Worm (Caenorhabditis elegans): ENCODE data around the gene F13H10.9.

F13H10.9 gene

ce11 chrIV:11032288-11032687, 30.6 kb downstream of the F13H10.9 start, which contains the start of gene hrg-6:
Gene hrg-6 (plus strand): TSS chrIV:11032588.
- TF ChIP-seq ahr-1 (tag; optimal IDR thresholded peaks at IDR 0.05) (no peak), ceh-24 (tag; optimal IDR thresholded peaks at IDR 0.05) (no peak), eyg-1 (tag; optimal IDR thresholded peaks at IDR 0.05) (no peak), K02D7.2 (tag; optimal IDR thresholded peaks at IDR 0.05) (no peak), npax-4 (tag; optimal IDR thresholded peaks at IDR 0.05) (no peak), zip-5 (tag; optimal IDR thresholded peaks at IDR 0.05) (no peak), lin-11 (tag; optimal IDR thresholded peaks at IDR 0.05) (no peak), odd-2 (tag; optimal IDR thresholded peaks at IDR 0.05) (no peak), elt-4 (tag; optimal IDR thresholded peaks at IDR 0.05) (no peak), lim-6 (tag; optimal IDR thresholded peaks at IDR 0.05) (no peak), ama-1 (optimal IDR thresholded peaks at IDR 0.05) (no peak)

- peak; percentile 19 for TF ChIP-seq elt-2 (tag; optimal IDR thresholded peaks at IDR 0.05)
- peak; percentile 35 for TF ChIP-seq nfya-1 (tag; optimal IDR thresholded peaks at IDR 0.05)
- no peak for TF ChIP-seq T23F11.4 (GFP tag; optimal IDR thresholded peaks at IDR 0.05)
- TF ChIP-seq pax-1 (tag; optimal IDR thresholded peaks at IDR 0.05): peak; percentile 60
- TF ChIP-seq pat-9 (tag; optimal IDR thresholded peaks at IDR 0.05): no peak
Observed at ce11 chrIV:11036222-11036621, 34.5 kb downstream of the F13H10.9 start, which contains the start of gene fkb-1. Gene fkb-1 (plus strand): TSS chrIV:11036582.

- TF ChIP-seq ceh-34 (tag; optimal IDR thresholded peaks at IDR 0.05): no peak
- TF ChIP-seq elt-2 (tag; optimal IDR thresholded peaks at IDR 0.05): peak; percentile 44
- peak; percentile 32 for TF ChIP-seq unc-42 (tag; optimal IDR thresholded peaks at IDR 0.05)
Observed at ce11 chrIV:11037118-11037719, 35.5 kb downstream of the F13H10.9 start.

- TF ChIP-seq unc-86 (tag; optimal IDR thresholded peaks at IDR 0.05) (no peak), lim-6 (tag; optimal IDR thresholded peaks at IDR 0.05) (no peak), T23F11.4 (GFP tag; optimal IDR thresholded peaks at IDR 0.05) (no peak), fkh-6 (tag; optimal IDR thresholded peaks at IDR 0.05) (no peak), unc-3 (GFP tag; conservative IDR thresholded peaks at IDR 0.05) (no peak), unc-3 (tag; optimal IDR thresholded peaks at IDR 0.05) (no peak), unc-42 (tag; optimal IDR thresholded peaks at IDR 0.05) (no peak), gmeb-2 (tag; optimal IDR thresholded peaks at IDR 0.05) (no peak)
Observed at ce11 chrIV:11038218-11038617, 36.5 kb downstream of the F13H10.9 start.

ce11 chrIV:11038618-11038664, 36.7 kb downstream of the F13H10.9 start, which contains the start of gene kdin-1:
Gene kdin-1 (plus strand): TSS chrIV:11038655.
- no peak for TF ChIP-seq dmd-4 (tag; optimal IDR thresholded peaks at IDR 0.05; ENCODE audit: borderline replicate concordance)
- no peak for TF ChIP-seq ama-1 (optimal IDR thresholded peaks at IDR 0.05)
- TF ChIP-seq F13H6.1 (tag; optimal IDR thresholded peaks at IDR 0.05): no peak
- no peak for TF ChIP-seq hlh-6 (tag; optimal IDR thresholded peaks at IDR 0.05)
- TF ChIP-seq nhr-11 (tag; optimal IDR thresholded peaks at IDR 0.05): no peak
- no peak for TF ChIP-seq mec-3 (tag; optimal IDR thresholded peaks at IDR 0.05; ENCODE audit: borderline replicate concordance)
- TF ChIP-seq zip-5 (tag; optimal IDR thresholded peaks at IDR 0.05): no peak
- no peak for TF ChIP-seq che-1 (tag; optimal IDR thresholded peaks at IDR 0.05)
- no peak for TF ChIP-seq ceh-9 (tag; optimal IDR thresholded peaks at IDR 0.05)
- no peak for TF ChIP-seq ref-2 (tag; optimal IDR thresholded peaks at IDR 0.05)
- no peak for TF ChIP-seq pha-2 (tag; optimal IDR thresholded peaks at IDR 0.05)
- TF ChIP-seq nfya-1 (tag; optimal IDR thresholded peaks at IDR 0.05): no peak
- TF ChIP-seq pros-1 (tag; optimal IDR thresholded peaks at IDR 0.05): no peak
- TF ChIP-seq hlh-8 (tag; optimal IDR thresholded peaks at IDR 0.05): no peak
- no peak for TF ChIP-seq hlh-15 (tag; optimal IDR thresholded peaks at IDR 0.05)
- no peak for TF ChIP-seq fkh-10 (GFP tag; optimal IDR thresholded peaks at IDR 0.05)
- no peak for TF ChIP-seq tbx-2 (tag; optimal IDR thresholded peaks at IDR 0.05)
- no peak for TF ChIP-seq ceh-22 (tag; optimal IDR thresholded peaks at IDR 0.05)
- TF ChIP-seq ceh-48 (tag; optimal IDR thresholded peaks at IDR 0.05): no peak
- no peak for TF ChIP-seq T23F11.4 (GFP tag; optimal IDR thresholded peaks at IDR 0.05)
